Fruit fly (Drosophila melanogaster) whole organism, wandering third instar larva: ENCODE measurements around the gene LysD.

Source experiments
- Abd-B ChIP-seq: fragments of >200 bp; optimal IDR thresholded peaks from 2 replicates; lab custom pipeline; 2017; ENCODE audit warnings: missing biosample characterization, missing genetic modification characterization
- CrebA ChIP-seq: fragments of 200-800 bp; sonication (Bioruptor generic); optimal IDR thresholded peaks from 2 replicates; lab custom pipeline; 2016; ENCODE audit warnings: missing biosample characterization, mild to moderate bottlenecking, missing genetic modification characterization, borderline replicate concordance
- Mio ChIP-seq: sonication (Bioruptor generic); optimal IDR thresholded peaks from 2 replicates; lab custom pipeline; 2016; ENCODE audit warnings: missing biosample characterization, missing genetic modification characterization
- N ChIP-seq: fragments of >200 bp; optimal IDR thresholded peaks from 2 replicates; lab custom pipeline; 2018; ENCODE audit warnings: missing biosample characterization, missing external identifiers, missing genetic modification characterization
- Vsx2 ChIP-seq: fragments of 200-300, 225-300 bp; sonication (Bioruptor generic); optimal IDR thresholded peaks from 2 replicates; lab custom pipeline; 2018; ENCODE audit warnings: missing biosample characterization, missing genetic modification characterization; ENCODE audit not compliant: partially characterized antibody
- dl ChIP-seq, 2 experiments: fragments of 175-275, 200-275 bp in 1 of 2; fragments of 200-275 bp in 1 of 2; sonication (Bioruptor generic); optimal IDR thresholded peaks; lab custom pipeline; 2018; ENCODE audit warnings: mild to moderate bottlenecking in 2 of 2, missing biosample characterization in 2 of 2, missing genetic modification characterization in 2 of 2, moderate library complexity in 2 of 2; ENCODE audit not compliant: partially characterized antibody in 2 of 2, insufficient read depth in 1 of 2
- jim ChIP-seq: fragments of 175-275, 200-325 bp; sonication (Bioruptor generic); optimal IDR thresholded peaks from 2 replicates; lab custom pipeline; 2016; ENCODE audit warnings: missing biosample characterization, mild to moderate bottlenecking, missing genetic modification characterization
- lola ChIP-seq: fragments of >200 bp; optimal IDR thresholded peaks from 2 replicates; lab custom pipeline; 2017; ENCODE audit warnings: missing biosample characterization, missing genetic modification characterization
- psq ChIP-seq: fragments of 200-800 bp; sonication (Bioruptor generic); optimal IDR thresholded peaks from 3 replicates; lab custom pipeline; 2017; ENCODE audit warnings: missing biosample characterization, mild to moderate bottlenecking, missing genetic modification characterization, moderate library complexity
- sv ChIP-seq: fragments of 200-800 bp; sonication (Bioruptor generic); optimal IDR thresholded peaks from 3 replicates; lab custom pipeline; 2016; ENCODE audit warnings: missing biosample characterization, missing genetic modification characterization

- TF ChIP-seq Mio (no peak), N (no peak), psq (GFP tag; lab: Kevin White, UChicago) (no peak), Abd-B (no peak), lola (GFP tag; lab: Kevin White, UChicago) (no peak), jim (peak; percentile 12), dl (GFP tag; optimal IDR thresholded peaks at IDR 0.05; lab: Kevin White, UChicago; ENCODE audit: insufficient read depth in 1 of 2, partially characterized antibody in 2 of 2) (no peak), sv (GFP tag; lab: Kevin White, UChicago) (no peak), Vsx2 (GFP tag; lab: Kevin White, UChicago) (peak; percentile 43), CrebA (GFP tag; lab: Kevin White, UChicago) (no peak)
Measured at dm6 chr3L:1256061-1256780, 45.2 kb upstream of the LysD start, which contains the start of gene tfc.
